Fruit fly (Drosophila melanogaster): ENCODE measurements around the gene Tg.

DNA sequence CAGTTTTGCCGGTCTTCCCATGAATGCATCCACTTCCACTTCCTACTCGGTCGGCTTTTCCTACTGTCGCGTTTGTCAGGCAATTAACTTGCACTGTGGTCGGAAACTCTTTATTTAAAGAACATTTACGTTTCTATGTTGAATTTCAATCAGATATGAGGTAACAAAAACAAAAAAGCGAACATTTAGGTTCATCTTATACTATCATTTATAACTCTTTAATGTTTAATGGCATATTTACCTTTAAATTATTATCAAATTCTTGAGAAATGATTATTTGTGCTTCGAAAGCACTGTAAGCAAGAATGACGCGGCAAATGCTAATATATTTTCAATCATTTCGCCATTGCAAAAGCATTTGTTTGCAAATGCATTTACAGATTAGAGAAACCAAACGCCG, 22.6 kb downstream of the Tg start:
- TF ChIP-seq CTCF (optimal IDR thresholded peaks at IDR 0.05) (no peak), CG8478 (optimal IDR thresholded peaks at IDR 0.05) (no peak)

All from S2 (cell line).